Worm (Caenorhabditis elegans) whole organism, L3 larva: ENCODE results near the gene ZC239.5.

ENCODE experiments used
- ZK546.5 ChIP-seq: sonication (generic microtip); optimal IDR thresholded peaks from 2 replicates; lab custom pipeline; 2017; ENCODE audit warnings: missing biosample characterization, missing genetic modification characterization
- ama-1 ChIP-seq: fragments of 150-350 bp; optimal IDR thresholded peaks from 2 replicates; lab custom pipeline; 2018
- ceh-9 ChIP-seq: sonication (generic microtip); optimal IDR thresholded peaks from 2 replicates; lab custom pipeline; 2018; ENCODE audit warnings: missing biosample characterization, missing genetic modification characterization
- egl-27 ChIP-seq: sonication (generic microtip); optimal IDR thresholded peaks from 4 replicates; lab custom pipeline; 2017; ENCODE audit warnings: missing biosample characterization, missing genetic modification reagents, missing genetic modification characterization
- fos-1 ChIP-seq: fragments of 150-350 bp; optimal IDR thresholded peaks from 2 replicates; lab custom pipeline; 2014; ENCODE audit warnings: missing biosample characterization, missing genetic modification characterization
- jun-1 ChIP-seq: fragments of 150-350 bp; optimal IDR thresholded peaks from 2 replicates; lab custom pipeline; 2014; ENCODE audit warnings: missing biosample characterization, missing genetic modification reagents, missing genetic modification characterization
- nfya-1 ChIP-seq: sonication (generic microtip); optimal IDR thresholded peaks from 2 replicates; lab custom pipeline; 2017; ENCODE audit warnings: missing genetic modification characterization, mild to moderate bottlenecking, missing compliant biosample characterization, antibody characterized with exemption, moderate library complexity; ENCODE audit not compliant: insufficient read depth
- nhr-23 ChIP-seq: fragments of 150-350 bp; optimal IDR thresholded peaks from 2 replicates; lab custom pipeline; 2014; ENCODE audit warnings: missing biosample characterization, missing genetic modification reagents, missing genetic modification characterization
- nhr-67 ChIP-seq: fragments of 150-350 bp; optimal IDR thresholded peaks from 2 replicates; lab custom pipeline; 2014; ENCODE audit warnings: missing biosample characterization, missing genetic modification characterization

- TF ChIP-seq nhr-23 (tag; lab: Kevin White, UChicago) (no peak), ZK546.5 (tag; lab: Kevin White, UChicago) (no peak), ama-1 (lab: Kevin White, UChicago) (no peak), jun-1 (tag; lab: Kevin White, UChicago) (no peak), nfya-1 (tag; lab: Kevin White, UChicago) (no peak), nhr-67 (tag; lab: Kevin White, UChicago) (no peak), fos-1 (tag; lab: Kevin White, UChicago) (no peak), egl-27 (tag; lab: Kevin White, UChicago) (no peak), ceh-9 (tag; lab: Kevin White, UChicago) (no peak)
Observed at ce11 chrII:3172176-3172575, 38.3 kb upstream of the ZC239.5 start, which contains the start of gene Y27F2A.10.
